Fruit fly (Drosophila melanogaster): ENCODE data around the gene Prosbeta3.

The Prosbeta3 gene

DNA sequence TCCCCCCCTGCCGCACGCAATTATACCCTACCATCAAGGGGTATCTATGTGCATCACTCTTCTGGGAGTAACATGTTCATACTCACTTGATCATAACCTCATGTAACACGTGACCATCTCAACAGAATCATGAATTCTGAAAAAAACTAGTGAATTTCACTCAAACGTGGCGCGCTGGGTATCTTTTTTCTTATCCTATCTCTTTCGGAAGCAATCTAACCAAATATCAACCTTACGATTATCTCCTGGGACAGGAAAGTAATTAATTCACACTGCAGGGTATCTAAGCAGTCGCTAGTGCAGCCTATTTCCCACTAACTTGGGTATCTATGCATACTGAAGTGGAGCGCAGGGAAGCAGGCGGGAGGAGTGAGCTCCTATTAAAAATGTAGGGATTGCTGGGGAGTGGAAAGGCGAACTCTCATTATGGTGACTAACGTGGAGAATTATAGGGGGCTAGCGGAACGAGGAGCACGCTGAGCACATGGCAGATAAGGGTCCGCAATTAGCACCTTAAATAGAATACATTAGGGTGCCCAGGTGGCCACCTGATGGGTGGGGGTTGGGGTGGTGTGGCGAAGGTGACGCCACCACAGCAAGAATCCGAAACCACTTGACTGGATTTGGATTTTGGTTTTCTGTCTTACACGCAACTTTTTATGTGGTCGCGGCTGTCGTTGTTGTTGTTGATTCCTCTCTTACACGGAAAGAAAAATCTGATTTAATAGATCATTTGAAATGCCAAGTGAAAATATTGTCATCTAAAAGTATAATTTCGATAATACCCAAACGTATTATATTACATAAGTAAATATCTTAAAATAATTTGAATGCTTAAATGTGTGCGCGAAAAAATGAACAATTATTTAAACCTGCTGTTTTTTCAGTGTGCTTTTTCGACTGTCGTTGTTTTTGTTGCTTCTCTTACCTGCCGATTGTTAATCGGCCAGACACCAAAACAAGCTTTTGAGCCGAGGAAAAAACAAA lies 49.4 kb upstream of the Prosbeta3 start (continued):
- TF ChIP-seq Optix (GFP tag; IDR thresholded peaks at IDR 0.05), result no peak
- peak; percentile 86 for TF ChIP-seq CG3065 (GFP tag; optimal IDR thresholded peaks at IDR 0.05)
- TF ChIP-seq run (tag; optimal IDR thresholded peaks at IDR 0.05), result peak; percentile 90
- peak; percentile 81 for TF ChIP-seq pb (GFP tag; optimal IDR thresholded peaks at IDR 0.05)
- TF ChIP-seq zen2 (GFP tag; IDR thresholded peaks at IDR 0.05; ENCODE audit: partially characterized antibody), result no peak
- TF ChIP-seq CG2712 (tag; optimal IDR thresholded peaks at IDR 0.05), result peak; percentile 95
- TF ChIP-seq CG4617 (GFP tag; optimal IDR thresholded peaks at IDR 0.05; ENCODE audit: borderline replicate concordance), result peak; percentile 66
- TF ChIP-seq Gug (GFP tag; IDR thresholded peaks at IDR 0.05), result peak; percentile 77
- peak; percentile 87 for TF ChIP-seq CG1602 (GFP tag; optimal IDR thresholded peaks at IDR 0.05)
- no peak for TF ChIP-seq Drgx (GFP tag; IDR thresholded peaks at IDR 0.05)
- TF ChIP-seq CG14710 (tag; optimal IDR thresholded peaks at IDR 0.05), result peak; percentile 91
- no peak for TF ChIP-seq z (GFP tag; IDR thresholded peaks at IDR 0.05)
- TF ChIP-seq cwo (GFP tag; optimal IDR thresholded peaks at IDR 0.05), result peak; percentile 86
- TF ChIP-seq CG6683 (GFP tag; optimal IDR thresholded peaks at IDR 0.05), result peak; percentile 88
- TF ChIP-seq Sox102F (GFP tag; optimal IDR thresholded peaks at IDR 0.05), result peak; percentile 95
- TF ChIP-seq ewg (GFP tag; optimal IDR thresholded peaks at IDR 0.05), result peak; percentile 72
- TF ChIP-seq CTCF (GFP tag; optimal IDR thresholded peaks at IDR 0.05), result peak; percentile 63
- peak; percentile 96 for TF ChIP-seq nmo (GFP tag; optimal IDR thresholded peaks at IDR 0.05)
- no peak for TF ChIP-seq CG11085 (GFP tag; IDR thresholded peaks at IDR 0.05)
- peak; percentile 97 for TF ChIP-seq unpg (GFP tag; optimal IDR thresholded peaks at IDR 0.05)
- TF ChIP-seq D19B (GFP tag; optimal IDR thresholded peaks at IDR 0.05), result peak; percentile 95
- peak; percentile 93 for TF ChIP-seq corto (GFP tag; optimal IDR thresholded peaks at IDR 0.05)
- TF ChIP-seq ATbp (GFP tag; optimal IDR thresholded peaks at IDR 0.05), result peak; percentile 87
- TF ChIP-seq dm (GFP tag; optimal IDR thresholded peaks at IDR 0.05), result peak; percentile 45
- TF ChIP-seq emc (GFP tag; optimal IDR thresholded peaks at IDR 0.05), result peak; percentile 60
- peak; percentile 94 for TF ChIP-seq HHEX (GFP tag; optimal IDR thresholded peaks at IDR 0.05)
- TF ChIP-seq CG15073 (GFP tag; optimal IDR thresholded peaks at IDR 0.05), result peak; percentile 47
- peak; percentile 88 for TF ChIP-seq az2 (GFP tag; optimal IDR thresholded peaks at IDR 0.05)
- no peak for TF ChIP-seq CG11456 (GFP tag; IDR thresholded peaks at IDR 0.05)
- TF ChIP-seq Opbp (GFP tag; IDR thresholded peaks at IDR 0.05; ENCODE audit: partially characterized antibody), result no peak
- TF ChIP-seq sug (tag; optimal IDR thresholded peaks at IDR 0.05), result peak; percentile 78
- peak in 1 of 2 experiments; percentile 5 for TF ChIP-seq Trl (optimal IDR thresholded peaks at IDR 0.05)
- TF ChIP-seq Trl (GFP tag; optimal IDR thresholded peaks at IDR 0.05), result peak; percentile 58
- TF ChIP-seq CG11247 (GFP tag; IDR thresholded peaks at IDR 0.05), result no peak
- peak; percentile 74 for TF ChIP-seq her (GFP tag; optimal IDR thresholded peaks at IDR 0.05)
- peak; percentile 26 for TF ChIP-seq CG10565 (GFP tag; optimal IDR thresholded peaks at IDR 0.05)
- TF ChIP-seq CG5245 (GFP tag; optimal IDR thresholded peaks at IDR 0.05), result peak; percentile 81
- TF ChIP-seq Lpt (GFP tag; optimal IDR thresholded peaks at IDR 0.05), result no peak
- TF ChIP-seq CG8388 (GFP tag; optimal IDR thresholded peaks at IDR 0.05), result peak; percentile 94
- peak; percentile 95 for TF ChIP-seq CG15269 (tag; optimal IDR thresholded peaks at IDR 0.05)
- peak; percentile 91 for TF ChIP-seq sqz (GFP tag; optimal IDR thresholded peaks at IDR 0.05)
- TF ChIP-seq pum (GFP tag; optimal IDR thresholded peaks at IDR 0.05), result peak; percentile 61
- no peak for TF ChIP-seq row (GFP tag; IDR thresholded peaks at IDR 0.05)
- TF ChIP-seq CG17829 (tag; optimal IDR thresholded peaks at IDR 0.05), result peak; percentile 94
- TF ChIP-seq CG11696 (GFP tag; IDR thresholded peaks at IDR 0.05), result no peak
- TF ChIP-seq CG10147 (GFP tag; optimal IDR thresholded peaks at IDR 0.05), result peak; percentile 96
- TF ChIP-seq Hand (GFP tag; optimal IDR thresholded peaks at IDR 0.05), result peak; percentile 90
- peak; percentile 73 for TF ChIP-seq zfh2 (GFP tag; optimal IDR thresholded peaks at IDR 0.05)
- peak; percentile 85 for TF ChIP-seq CG7987 (GFP tag; optimal IDR thresholded peaks at IDR 0.05)

All from whole organism, embryonic.